Worm (Caenorhabditis elegans): ENCODE results near the gene Y82E9BL.12.
"Not testable (repeated sequence)": the region's sequence is repeated elsewhere in the genome, so short reads cannot be mapped to it uniquely, and the experiment has no call there.

The Y82E9BL.12 gene

ce11 chrIII:1350745-1351144 lies 41.8 kb downstream of the Y82E9BL.12 start, which contains the start of gene Y82E9BL.3:
Y82E9BL.3 (minus strand) TSS chrIII:1350845.
- TF ChIP-seq unc-62 (GFP tag; optimal IDR thresholded peaks at IDR 0.05) = no peak

- no peak for TF ChIP-seq unc-62 (GFP tag; optimal IDR thresholded peaks at IDR 0.05)
Observed at ce11 chrIII:1354523-1354922, 45.5 kb downstream of the Y82E9BL.12 start.

ce11 chrIII:1355320-1355719 lies 46.3 kb downstream of the Y82E9BL.12 start, which contains the start of gene Y82E9BL.1:
Y82E9BL.1 (minus strand) TSS chrIII:1355420.
- TF ChIP-seq unc-62 (GFP tag; optimal IDR thresholded peaks at IDR 0.05) = no peak

ce11 chrIII:1357973-1358372 lies 49.0 kb downstream of the Y82E9BL.12 start, which contains the start of gene Y82E9BR.8:
Y82E9BR.8 (minus strand) TSS chrIII:1358073.
- not testable (repeated sequence) for TF ChIP-seq unc-62 (GFP tag; optimal IDR thresholded peaks at IDR 0.05)

- no peak for TF ChIP-seq unc-62 (GFP tag; optimal IDR thresholded peaks at IDR 0.05)
Observed at ce11 chrIII:1359669-1360068, 50.7 kb downstream of the Y82E9BL.12 start, which contains the start of gene Y82E9BR.9. Y82E9BR.9 (minus strand) TSS chrIII:1359769.
